Fruit fly (Drosophila melanogaster): ENCODE data around the gene CG13029.

The CG13029 gene

DNA sequence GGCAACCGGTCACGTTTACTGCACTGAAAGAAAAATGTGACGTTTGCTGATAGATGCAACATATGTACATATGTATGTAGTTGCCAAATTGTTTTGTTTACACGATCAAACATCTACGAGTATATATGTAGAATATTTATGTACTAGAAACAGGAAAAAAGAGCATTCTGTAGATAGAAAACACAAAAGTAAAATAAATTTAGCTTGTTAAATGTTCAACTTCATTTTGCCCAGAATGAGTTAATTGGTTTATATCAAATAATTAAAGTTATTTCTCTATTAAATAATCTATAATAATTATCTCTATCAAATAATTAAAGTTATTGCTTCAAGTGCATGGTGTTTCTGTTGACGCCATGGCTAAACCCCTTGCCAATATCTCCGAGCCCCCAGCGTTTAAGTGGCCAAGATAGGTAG lies 12.7 kb downstream of the CG13029 start (continued):
- TF ChIP-seq svp (GFP tag) (peak; percentile 79), topi (GFP tag; optimal IDR thresholded peaks at IDR 0.05) (peak; percentile 39), CG8119 (GFP tag; IDR thresholded peaks at IDR 0.05) (no peak), cyc (GFP tag; optimal IDR thresholded peaks at IDR 0.05) (no peak), Met (GFP tag; optimal IDR thresholded peaks at IDR 0.05) (no peak), pdm3 (GFP tag; optimal IDR thresholded peaks at IDR 0.05) (no peak), CG6792 (GFP tag; optimal IDR thresholded peaks at IDR 0.05) (peak; percentile 17), fkh (GFP tag; optimal IDR thresholded peaks at IDR 0.05) (no peak), CG16779 (tag; optimal IDR thresholded peaks at IDR 0.05) (peak; percentile 18), Gug (GFP tag; IDR thresholded peaks at IDR 0.05) (no peak), CG11902 (GFP tag; optimal IDR thresholded peaks at IDR 0.05) (peak; percentile 1), CG10631 (GFP tag; optimal IDR thresholded peaks at IDR 0.05) (peak; percentile 1), CG31627 (GFP tag; optimal IDR thresholded peaks at IDR 0.05) (no peak), Eip78C (GFP tag) (peak; percentile 93), OdsH (GFP tag; optimal IDR thresholded peaks at IDR 0.05) (no peak), Hr4 (GFP tag; optimal IDR thresholded peaks at IDR 0.05) (no peak), CG7368 (GFP tag; optimal IDR thresholded peaks at IDR 0.05) (no peak), vri (GFP tag; optimal IDR thresholded peaks at IDR 0.05) (no peak), spab (GFP tag; optimal IDR thresholded peaks at IDR 0.05) (peak; percentile 57), CG9139 (GFP tag; optimal IDR thresholded peaks at IDR 0.05) (peak; percentile 6), CG11294 (GFP tag; IDR thresholded peaks at IDR 0.05) (no peak), CG15336 (GFP tag; IDR thresholded peaks at IDR 0.05) (no peak)

DNA sequence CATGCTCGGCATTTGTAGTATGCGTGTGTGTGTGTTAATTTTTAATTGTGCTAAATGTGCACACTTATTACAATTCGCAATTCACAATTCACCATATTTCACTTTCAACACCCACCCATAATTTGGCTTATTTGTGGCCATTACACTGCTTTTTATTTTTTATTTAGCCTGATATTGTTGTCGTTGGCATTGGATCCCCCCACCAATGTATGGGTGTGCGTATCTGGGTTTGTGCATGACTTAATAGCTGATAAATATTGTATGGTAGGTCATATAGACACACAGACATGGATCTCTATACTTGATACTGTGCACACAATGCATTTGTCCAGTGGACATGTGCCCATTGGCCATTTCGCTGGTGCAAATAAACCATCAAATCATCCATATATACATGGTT lies 13.3 kb downstream of the CG13029 start:
- TF ChIP-seq Sox102F (GFP tag; optimal IDR thresholded peaks at IDR 0.05) (no peak), CG3032 (tag; optimal IDR thresholded peaks at IDR 0.05) (no peak), spab (GFP tag; optimal IDR thresholded peaks at IDR 0.05) (no peak), CG6163 (GFP tag; IDR thresholded peaks at IDR 0.05) (no peak), CG11762 (GFP tag; optimal IDR thresholded peaks at IDR 0.05; ENCODE audit: insufficient read depth) (no peak), Lpt (GFP tag; optimal IDR thresholded peaks at IDR 0.05) (no peak), CG11294 (GFP tag; IDR thresholded peaks at IDR 0.05) (no peak), CG34406 (GFP tag; optimal IDR thresholded peaks at IDR 0.05) (no peak), CG7368 (GFP tag; optimal IDR thresholded peaks at IDR 0.05) (no peak), fd85E (GFP tag; optimal IDR thresholded peaks at IDR 0.05) (no peak), eg (GFP tag; IDR thresholded peaks at IDR 0.05) (0 out of 3 replicates have a peak, but pooled peaks have one; percentile 7), vri (GFP tag; optimal IDR thresholded peaks at IDR 0.05) (peak; percentile 61), CG8119 (GFP tag; IDR thresholded peaks at IDR 0.05) (no peak)

DNA sequence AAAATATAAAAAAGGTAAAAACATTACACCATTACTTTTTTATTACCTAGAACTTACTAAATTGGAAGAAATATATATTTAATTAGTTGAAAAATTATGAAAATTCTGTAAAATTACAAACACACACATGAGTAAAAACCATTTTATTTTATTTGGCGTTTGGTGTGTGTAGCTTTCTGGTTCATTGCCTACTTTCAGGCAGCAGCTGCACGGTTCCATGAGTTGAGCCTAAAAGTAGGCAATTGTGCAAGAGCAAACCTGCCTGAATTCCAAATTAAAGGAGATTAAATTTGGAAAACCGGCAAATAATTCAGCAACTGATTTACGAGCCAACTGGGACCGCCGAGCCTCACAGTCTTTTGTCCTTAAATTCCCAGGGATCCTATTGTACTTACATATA lies 15.1 kb downstream of the CG13029 start:
- TF ChIP-seq esn (GFP tag; optimal IDR thresholded peaks at IDR 0.05) (no peak), dac (GFP tag; optimal IDR thresholded peaks at IDR 0.05) (no peak), Sox102F (GFP tag; optimal IDR thresholded peaks at IDR 0.05) (no peak), Gug (GFP tag; IDR thresholded peaks at IDR 0.05) (no peak), CG32006 (GFP tag; optimal IDR thresholded peaks at IDR 0.05) (no peak), Met (GFP tag; optimal IDR thresholded peaks at IDR 0.05) (no peak), salr (GFP tag; optimal IDR thresholded peaks at IDR 0.05) (no peak), CG4318 (GFP tag; optimal IDR thresholded peaks at IDR 0.05) (no peak), CG8632 (GFP tag; optimal IDR thresholded peaks at IDR 0.05) (no peak), CG8319 (GFP tag; optimal IDR thresholded peaks at IDR 0.05) (no peak), Eip75B (GFP tag; optimal IDR thresholded peaks at IDR 0.05) (no peak), Sox14 (GFP tag; optimal IDR thresholded peaks at IDR 0.05) (no peak), CG16779 (tag; optimal IDR thresholded peaks at IDR 0.05) (no peak), topi (GFP tag; optimal IDR thresholded peaks at IDR 0.05) (no peak), CG11294 (GFP tag; IDR thresholded peaks at IDR 0.05) (no peak), Hr39 (GFP tag; optimal IDR thresholded peaks at IDR 0.05) (no peak), Eip93F (GFP tag; optimal IDR thresholded peaks at IDR 0.05) (no peak)
